Fruit fly (Drosophila melanogaster): ENCODE data around the gene Glg1.

Glg1 gene

DNA sequence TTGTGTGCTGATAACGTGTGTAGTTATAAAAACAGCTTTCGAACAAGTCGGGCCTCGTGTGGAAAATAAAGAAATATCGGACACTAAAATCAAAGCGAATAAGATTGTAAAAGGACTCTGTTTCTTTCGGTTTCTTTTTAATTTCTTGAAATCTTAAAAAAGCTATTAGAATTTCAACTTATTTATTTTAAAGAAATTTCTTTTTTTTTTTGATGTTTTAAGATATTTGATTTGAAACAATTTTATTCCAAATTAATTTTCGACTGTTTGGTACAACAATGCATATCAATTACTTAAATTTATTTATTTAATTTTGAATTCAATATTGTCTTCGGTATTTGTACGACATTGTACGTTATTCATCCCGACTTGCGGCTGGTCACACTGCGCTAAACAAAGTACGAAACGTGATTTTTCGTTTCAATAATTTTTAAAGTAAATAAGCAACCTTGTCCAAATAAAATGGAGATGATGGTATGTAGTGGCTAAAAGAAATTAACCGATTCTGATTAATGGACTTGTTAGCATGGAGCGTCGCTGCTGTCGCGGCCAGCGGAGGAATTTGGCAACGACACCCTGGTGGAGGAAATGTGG lies 14.5 kb downstream of the Glg1 start, which contains the start of the genes CG7202 and CG7519:
CG7202 (minus strand) TSS at position 51 of the 594 bp plus-strand sequence.
CG7519 (plus strand) TSS at position 361 of the 594 bp plus-strand sequence.
- TF ChIP-seq CG32121 (GFP tag; IDR thresholded peaks at IDR 0.05) (no peak), CG14655 (GFP tag; optimal IDR thresholded peaks at IDR 0.05) (no peak), D1 (tag; optimal IDR thresholded peaks at IDR 0.05) (no peak), gl (tag; optimal IDR thresholded peaks at IDR 0.05) (no peak), CG8301 (tag; optimal IDR thresholded peaks at IDR 0.05) (no peak), CG12605 (GFP tag; IDR thresholded peaks at IDR 0.05) (no peak), EcR (GFP tag; optimal IDR thresholded peaks at IDR 0.05) (no peak), Pif1A (GFP tag; optimal IDR thresholded peaks at IDR 0.05) (no peak)

- no peak for TF ChIP-seq CG14655 (GFP tag; optimal IDR thresholded peaks at IDR 0.05)
- TF ChIP-seq EcR (GFP tag; optimal IDR thresholded peaks at IDR 0.05) = no peak
- TF ChIP-seq Pif1A (GFP tag; optimal IDR thresholded peaks at IDR 0.05) = no peak
- no peak for TF ChIP-seq CG15710 (tag; optimal IDR thresholded peaks at IDR 0.05)
- no peak for TF ChIP-seq CG8159 (tag; optimal IDR thresholded peaks at IDR 0.05)
- no peak for TF ChIP-seq CG12605 (GFP tag; IDR thresholded peaks at IDR 0.05)
- TF ChIP-seq D1 (tag; optimal IDR thresholded peaks at IDR 0.05) = no peak
- no peak for TF ChIP-seq Pif1B (GFP tag; optimal IDR thresholded peaks at IDR 0.05)
- no peak for TF ChIP-seq rn (GFP tag; IDR thresholded peaks at IDR 0.05)
- TF ChIP-seq Ets98B (GFP tag; IDR thresholded peaks at IDR 0.05) = no peak
- TF ChIP-seq CG13204 (GFP tag; optimal IDR thresholded peaks at IDR 0.05) = no peak
- no peak for TF ChIP-seq gl (tag; optimal IDR thresholded peaks at IDR 0.05)
- TF ChIP-seq CG17806 (tag; optimal IDR thresholded peaks at IDR 0.05) = no peak
- no peak for TF ChIP-seq CG4496 (GFP tag; IDR thresholded peaks at IDR 0.05)
- TF ChIP-seq fd96Ca (GFP tag; IDR thresholded peaks at IDR 0.05) = no peak
- TF ChIP-seq CG8301 (tag; optimal IDR thresholded peaks at IDR 0.05) = no peak
These were observed 16.9 kb downstream of the Glg1 start, which contains the start of gene Neu2 for dm6 chr3L:21490486-21490885. Gene Neu2, minus strand, starts transcription at chr3L:21490586.

DNA sequence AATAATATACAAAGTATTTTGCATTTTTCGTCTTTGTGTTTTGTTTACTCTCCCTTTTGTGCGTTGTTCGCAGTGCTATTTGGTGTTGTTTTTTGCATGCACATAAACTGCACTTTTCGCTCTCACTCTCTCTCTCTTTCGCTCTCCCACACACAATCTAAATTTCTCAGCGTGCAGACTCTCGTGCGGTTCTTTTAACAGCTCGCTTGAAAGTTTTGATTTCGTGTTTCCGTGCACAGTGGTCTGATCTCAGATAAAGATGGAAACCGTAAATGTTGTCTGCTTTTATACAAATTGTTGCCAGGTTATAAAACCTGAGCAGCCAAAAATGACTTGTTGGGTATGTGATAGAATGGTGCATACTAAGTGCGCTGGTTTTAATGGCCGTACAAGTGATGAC lies 22.0 kb downstream of the Glg1 start:
- TF ChIP-seq CG12605 (GFP tag; IDR thresholded peaks at IDR 0.05) (peak; percentile 75), Ets98B (GFP tag; IDR thresholded peaks at IDR 0.05) (peak; percentile 57; the same call in 1 of the 2 replicates), CG4496 (GFP tag; IDR thresholded peaks at IDR 0.05) (peak; percentile 82)

dm6 chr3L:21483837-21484236 lies 23.5 kb downstream of the Glg1 start:
- TF ChIP-seq Pif1A (GFP tag; optimal IDR thresholded peaks at IDR 0.05) = no peak
- no peak for TF ChIP-seq CG10348 (GFP tag; IDR thresholded peaks at IDR 0.05)
- TF ChIP-seq CG17806 (tag; optimal IDR thresholded peaks at IDR 0.05) = no peak
- no peak for TF ChIP-seq gl (tag; optimal IDR thresholded peaks at IDR 0.05)
- no peak for TF ChIP-seq EcR (GFP tag; optimal IDR thresholded peaks at IDR 0.05)
- no peak for TF ChIP-seq CG9948 (tag; optimal IDR thresholded peaks at IDR 0.05)
- TF ChIP-seq CG4496 (GFP tag; IDR thresholded peaks at IDR 0.05) = no peak
- TF ChIP-seq fd96Ca (GFP tag; IDR thresholded peaks at IDR 0.05) = no peak
- TF ChIP-seq Snoo (tag; optimal IDR thresholded peaks at IDR 0.05) = no peak

DNA sequence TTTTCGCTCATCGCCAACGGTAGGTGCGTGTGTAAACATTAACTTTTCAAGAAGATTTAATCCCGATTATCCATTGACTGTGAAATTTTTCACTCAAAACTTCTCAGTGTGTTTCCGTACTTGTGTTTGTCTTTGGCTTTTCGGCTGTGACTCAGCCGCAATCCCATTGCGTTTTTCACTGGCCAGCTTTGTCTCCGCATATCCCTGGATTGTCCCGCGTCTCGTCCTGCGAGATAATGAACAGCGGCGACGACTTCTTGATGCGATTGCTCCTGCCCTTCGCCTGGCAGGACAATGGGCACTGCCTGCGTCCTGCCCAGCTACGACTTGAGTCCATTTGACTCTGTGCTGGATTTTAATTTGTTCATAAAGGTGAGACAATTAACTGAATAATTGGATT lies 25.2 kb downstream of the Glg1 start:
- TF ChIP-seq CG14655 (GFP tag; optimal IDR thresholded peaks at IDR 0.05) (no peak), CG10348 (GFP tag; IDR thresholded peaks at IDR 0.05) (no peak), CG12605 (GFP tag; IDR thresholded peaks at IDR 0.05) (no peak), CG34367 (tag; optimal IDR thresholded peaks at IDR 0.05) (no peak)

DNA sequence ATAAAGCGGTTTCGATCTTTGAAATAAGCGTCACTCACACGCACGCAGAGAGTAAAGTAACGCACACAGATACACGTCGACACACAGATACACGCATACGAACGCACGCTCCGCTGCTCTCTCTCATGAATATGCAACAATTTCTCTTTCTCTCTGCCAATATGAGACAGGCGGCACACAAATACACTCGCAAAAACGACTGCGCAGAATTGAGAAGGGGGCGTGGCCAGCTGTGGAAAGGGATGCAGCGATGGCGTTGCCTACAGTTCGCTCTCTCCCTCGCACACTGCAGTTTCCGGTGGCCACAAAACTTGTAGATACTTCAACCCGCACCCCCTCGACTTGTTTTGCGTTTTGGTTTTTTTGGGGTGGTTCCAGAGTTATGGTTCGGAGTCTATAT lies 27.7 kb downstream of the Glg1 start:
- TF ChIP-seq CG10348 (GFP tag; IDR thresholded peaks at IDR 0.05) (no peak), Pif1B (GFP tag; optimal IDR thresholded peaks at IDR 0.05) (peak; percentile 33), CG8159 (tag; optimal IDR thresholded peaks at IDR 0.05) (no peak), CG8301 (tag; optimal IDR thresholded peaks at IDR 0.05) (peak; percentile 43), CG15710 (tag; optimal IDR thresholded peaks at IDR 0.05) (no peak), Snoo (tag; optimal IDR thresholded peaks at IDR 0.05) (peak; percentile 87), CG14655 (GFP tag; optimal IDR thresholded peaks at IDR 0.05) (peak; percentile 48), CG13204 (GFP tag; optimal IDR thresholded peaks at IDR 0.05) (no peak), CG4496 (GFP tag; IDR thresholded peaks at IDR 0.05) (peak; percentile 92), CG34367 (tag; optimal IDR thresholded peaks at IDR 0.05) (peak; percentile 42), CG12605 (GFP tag; IDR thresholded peaks at IDR 0.05) (peak; percentile 68; the same call in 1 of the 2 replicates), CG17806 (tag; optimal IDR thresholded peaks at IDR 0.05) (no peak), EcR (GFP tag; optimal IDR thresholded peaks at IDR 0.05) (no peak), fd96Ca (GFP tag; IDR thresholded peaks at IDR 0.05) (peak; percentile 70; the same call in 1 of the 3 replicates), gl (tag; optimal IDR thresholded peaks at IDR 0.05) (peak; percentile 66), CG9948 (tag; optimal IDR thresholded peaks at IDR 0.05) (no peak), Ets98B (GFP tag; IDR thresholded peaks at IDR 0.05) (peak; percentile 75), CG32121 (GFP tag; IDR thresholded peaks at IDR 0.05) (peak; percentile 66; the same call in 1 of the 2 replicates), Pif1A (GFP tag; optimal IDR thresholded peaks at IDR 0.05) (peak; percentile 82), D1 (tag; optimal IDR thresholded peaks at IDR 0.05) (no peak), rn (GFP tag; IDR thresholded peaks at IDR 0.05) (0 out of 2 replicates have a peak, but pooled peaks have one; percentile 24)

dm6 chr3L:21477866-21478265 lies 29.5 kb downstream of the Glg1 start:
- TF ChIP-seq Snoo (tag; optimal IDR thresholded peaks at IDR 0.05) = no peak
- TF ChIP-seq CG4496 (GFP tag; IDR thresholded peaks at IDR 0.05) = no peak
- TF ChIP-seq CG34367 (tag; optimal IDR thresholded peaks at IDR 0.05) = no peak
- TF ChIP-seq EcR (GFP tag; optimal IDR thresholded peaks at IDR 0.05) = no peak
- TF ChIP-seq CG8301 (tag; optimal IDR thresholded peaks at IDR 0.05) = no peak
- TF ChIP-seq Pif1A (GFP tag; optimal IDR thresholded peaks at IDR 0.05) = no peak
- TF ChIP-seq Ets98B (GFP tag; IDR thresholded peaks at IDR 0.05) = no peak
- TF ChIP-seq CG9948 (tag; optimal IDR thresholded peaks at IDR 0.05) = no peak
- TF ChIP-seq CG10348 (GFP tag; IDR thresholded peaks at IDR 0.05) = no peak
- no peak for TF ChIP-seq CG17806 (tag; optimal IDR thresholded peaks at IDR 0.05)
- no peak for TF ChIP-seq gl (tag; optimal IDR thresholded peaks at IDR 0.05)
- TF ChIP-seq CG32121 (GFP tag; IDR thresholded peaks at IDR 0.05) = no peak
- no peak for TF ChIP-seq CG14655 (GFP tag; optimal IDR thresholded peaks at IDR 0.05)

Data from whole organism, pupa.